Worm (Caenorhabditis elegans): ENCODE results near the gene lin-8.
"Not testable (repeated sequence)": the region's sequence is repeated elsewhere in the genome, so short reads cannot be mapped to it uniquely, and the experiment has no call there.

DNA sequence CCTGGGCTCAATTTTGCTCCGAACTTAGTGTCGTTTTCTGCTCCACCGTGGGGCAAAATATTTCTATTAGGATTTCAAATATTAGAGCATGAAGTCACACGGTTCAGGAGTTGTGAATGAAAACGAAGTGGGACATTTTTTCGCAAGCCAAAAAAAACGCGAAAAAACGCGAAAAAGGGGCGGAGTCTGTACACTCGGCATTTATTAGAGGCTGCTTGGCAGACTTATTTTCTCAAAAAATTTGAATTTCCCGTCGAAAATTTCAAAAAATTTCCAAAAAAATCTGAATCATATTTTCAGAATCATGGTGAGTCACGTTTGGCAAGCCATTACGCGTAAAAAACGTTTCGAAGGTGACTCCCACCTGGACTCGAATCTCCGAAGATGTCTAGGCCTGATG is 24.1 kb upstream of the lin-8 start, which contains the start of gene B0454.6:
- TF ChIP-seq ztf-29 (GFP tag; IDR thresholded peaks at IDR 0.05); cog-1 (tag; optimal IDR thresholded peaks at IDR 0.05); ztf-23 (GFP tag; IDR thresholded peaks at IDR 0.05); ref-1 (GFP tag; conservative IDR thresholded peaks at IDR 0.05); T22C8.4 (GFP tag; IDR thresholded peaks at IDR 0.05): not testable (repeated sequence)
